Fruit fly (Drosophila melanogaster): ENCODE measurements around the gene Ilp7.
A peak's percentile ranks its signal among the peaks of the same experiment; 100 is the strongest.

The Ilp7 gene

dm6 chrX:3667199-3667671 is at the start of gene Ilp7:
Gene Ilp7 (plus strand): TSS chrX:3667621.
- peak; percentile 54; the same call in 1 of the 3 replicates for TF ChIP-seq CG4496 (GFP tag; IDR thresholded peaks at IDR 0.05)
- peak; percentile 23 for TF ChIP-seq CG8159 (tag; optimal IDR thresholded peaks at IDR 0.05)
- 0 out of 2 replicates have a peak, but pooled peaks have one; percentile 39 for TF ChIP-seq CG32121 (GFP tag; IDR thresholded peaks at IDR 0.05)
- TF ChIP-seq Ets98B (GFP tag; IDR thresholded peaks at IDR 0.05), result no peak; the same call in 1 of the 2 replicates

DNA sequence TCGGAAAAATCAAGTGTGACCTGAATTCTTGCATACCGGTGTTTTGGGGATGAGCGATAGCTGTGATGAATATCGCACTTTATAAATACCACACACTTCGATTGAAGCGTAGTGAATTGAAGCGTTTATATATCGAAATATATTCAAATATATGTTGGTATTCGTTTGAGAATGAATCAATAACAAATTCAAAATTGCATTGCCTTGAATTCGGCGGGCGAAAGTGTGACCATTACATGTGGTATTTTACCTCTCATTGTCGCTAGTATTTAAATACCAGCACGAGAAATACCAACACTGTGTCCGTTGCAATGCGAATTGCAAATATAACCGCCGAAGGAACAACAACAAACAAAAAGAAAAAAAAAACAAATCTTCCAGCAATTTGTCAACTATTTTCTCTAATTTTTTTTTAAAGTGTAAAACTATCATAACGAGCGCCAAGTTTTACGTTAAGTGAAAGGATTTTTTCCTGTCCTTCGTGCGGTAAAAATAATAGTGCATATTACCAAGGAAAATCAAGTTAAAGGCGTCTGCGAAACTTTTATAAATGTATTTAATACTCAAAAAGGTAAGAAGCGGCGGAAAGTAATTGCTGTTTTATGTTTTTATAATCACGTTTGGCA is 4.2 kb downstream of the Ilp7 start, which contains the start of the genes Parg and Mnt:
Gene Parg, minus strand, starts transcription at position 34 of the 626 bp plus-strand sequence.
Gene Mnt, plus strand, starts transcription at position 333 of the 626 bp plus-strand sequence.
- TF ChIP-seq CG4496 (GFP tag; IDR thresholded peaks at IDR 0.05) (0 out of 3 replicates have a peak, but pooled peaks have one; percentile 13), CG12605 (GFP tag; IDR thresholded peaks at IDR 0.05) (no peak)

dm6 chrX:3672095-3672995 is 4.9 kb downstream of the Ilp7 start:
- TF ChIP-seq CG13204 (GFP tag; optimal IDR thresholded peaks at IDR 0.05) (peak; percentile 61), CG8301 (tag; optimal IDR thresholded peaks at IDR 0.05) (no peak), Ets98B (GFP tag; IDR thresholded peaks at IDR 0.05) (peak; percentile 71), D1 (tag; optimal IDR thresholded peaks at IDR 0.05) (no peak), CG8159 (tag; optimal IDR thresholded peaks at IDR 0.05) (no peak), CG12605 (GFP tag; IDR thresholded peaks at IDR 0.05) (peak; percentile 80), CG14655 (GFP tag; optimal IDR thresholded peaks at IDR 0.05) (no peak), EcR (GFP tag; optimal IDR thresholded peaks at IDR 0.05) (peak; percentile 82), CG34367 (tag; optimal IDR thresholded peaks at IDR 0.05) (peak; percentile 31), fd96Ca (GFP tag; IDR thresholded peaks at IDR 0.05) (peak; percentile 81), CG4496 (GFP tag; IDR thresholded peaks at IDR 0.05) (peak; percentile 80), CG32121 (GFP tag; IDR thresholded peaks at IDR 0.05) (peak; percentile 71), Pif1A (GFP tag; optimal IDR thresholded peaks at IDR 0.05) (peak; percentile 17), Snoo (tag; optimal IDR thresholded peaks at IDR 0.05) (no peak), CG15710 (tag; optimal IDR thresholded peaks at IDR 0.05) (peak; percentile 19), gl (tag; optimal IDR thresholded peaks at IDR 0.05) (peak; percentile 78), Pif1B (GFP tag; optimal IDR thresholded peaks at IDR 0.05) (peak; percentile 37), rn (GFP tag; IDR thresholded peaks at IDR 0.05) (0 out of 2 replicates have a peak, but pooled peaks have one; percentile 13), CG17806 (tag; optimal IDR thresholded peaks at IDR 0.05) (no peak), CG10348 (GFP tag; IDR thresholded peaks at IDR 0.05) (no peak), CG9948 (tag; optimal IDR thresholded peaks at IDR 0.05) (no peak)

DNA sequence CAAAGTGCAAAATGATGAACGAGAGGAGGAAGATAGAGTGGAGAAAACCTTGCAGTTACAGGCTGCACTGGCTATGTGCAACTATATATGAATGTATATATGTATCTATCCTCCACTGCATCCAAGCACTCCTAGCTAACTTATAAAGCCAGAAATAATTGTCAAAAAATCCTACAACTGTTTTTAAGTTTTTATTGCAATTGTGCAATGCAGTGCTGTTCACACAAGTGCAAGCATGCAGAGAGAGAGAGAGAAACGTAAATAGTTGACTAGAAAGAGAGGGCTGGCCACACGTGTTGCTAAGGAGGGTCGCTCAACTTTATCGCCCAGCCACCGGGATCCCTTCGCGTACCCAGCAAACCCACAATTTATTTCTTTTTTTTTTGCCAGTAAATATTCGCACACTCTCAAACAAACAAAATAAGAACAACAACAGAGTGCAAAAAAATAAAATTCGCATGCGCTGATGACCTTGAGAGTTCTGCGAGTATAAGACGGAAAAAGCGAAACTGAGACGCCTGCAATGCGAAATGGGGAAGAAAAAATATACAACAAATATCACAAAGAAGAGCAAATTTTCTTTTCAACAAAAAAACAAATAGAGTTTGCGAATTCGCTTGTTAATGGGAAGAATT is 6.4 kb downstream of the Ilp7 start:
- peak; percentile 93 for TF ChIP-seq EcR (GFP tag; optimal IDR thresholded peaks at IDR 0.05)
- TF ChIP-seq Pif1A (GFP tag; optimal IDR thresholded peaks at IDR 0.05), result peak; percentile 78
- TF ChIP-seq CG14655 (GFP tag; optimal IDR thresholded peaks at IDR 0.05), result peak; percentile 77
- peak; percentile 78 for TF ChIP-seq CG8159 (tag; optimal IDR thresholded peaks at IDR 0.05)
- peak; percentile 56; the same call in 1 of the 2 replicates for TF ChIP-seq rn (GFP tag; IDR thresholded peaks at IDR 0.05)
- TF ChIP-seq CG4496 (GFP tag; IDR thresholded peaks at IDR 0.05), result peak; percentile 89
- peak; percentile 75 for TF ChIP-seq CG34367 (tag; optimal IDR thresholded peaks at IDR 0.05)
- TF ChIP-seq CG17806 (tag; optimal IDR thresholded peaks at IDR 0.05), result peak; percentile 77
- peak; percentile 45 for TF ChIP-seq CG13204 (GFP tag; optimal IDR thresholded peaks at IDR 0.05)
- TF ChIP-seq CG32121 (GFP tag; IDR thresholded peaks at IDR 0.05), result peak; percentile 82
- TF ChIP-seq CG12605 (GFP tag; IDR thresholded peaks at IDR 0.05), result peak; percentile 75
- peak; percentile 76 for TF ChIP-seq CG15710 (tag; optimal IDR thresholded peaks at IDR 0.05)
- peak; percentile 65 for TF ChIP-seq CG9948 (tag; optimal IDR thresholded peaks at IDR 0.05)
- peak; percentile 83; the same call in 2 of the 3 replicates for TF ChIP-seq fd96Ca (GFP tag; IDR thresholded peaks at IDR 0.05)
- peak; percentile 58 for TF ChIP-seq gl (tag; optimal IDR thresholded peaks at IDR 0.05)
- TF ChIP-seq Ets98B (GFP tag; IDR thresholded peaks at IDR 0.05), result peak; percentile 86
- peak; percentile 82 for TF ChIP-seq Pif1B (GFP tag; optimal IDR thresholded peaks at IDR 0.05)
- TF ChIP-seq CG10348 (GFP tag; IDR thresholded peaks at IDR 0.05), result 0 out of 2 replicates have a peak, but pooled peaks have one; percentile 32
- TF ChIP-seq D1 (tag; optimal IDR thresholded peaks at IDR 0.05), result no peak
- TF ChIP-seq CG8301 (tag; optimal IDR thresholded peaks at IDR 0.05), result peak; percentile 69
- peak; percentile 44 for TF ChIP-seq Snoo (tag; optimal IDR thresholded peaks at IDR 0.05)

DNA sequence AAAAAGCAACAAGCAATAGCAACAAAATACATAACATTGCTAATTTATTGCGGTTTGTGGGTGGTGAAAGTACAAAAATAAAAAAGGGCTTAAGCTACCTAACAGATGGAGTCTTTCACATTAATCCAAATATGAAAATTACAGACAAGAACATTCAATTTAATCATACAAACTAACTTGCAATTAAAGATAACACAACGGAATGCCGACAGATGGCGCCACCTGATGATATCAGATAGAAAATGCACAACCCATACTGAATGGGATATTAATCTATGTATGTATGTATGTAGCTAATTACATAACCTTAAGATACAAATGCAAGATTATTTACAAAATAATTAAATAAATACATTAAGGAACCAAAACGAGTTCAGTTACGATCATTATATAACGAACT is 7.4 kb downstream of the Ilp7 start:
- TF ChIP-seq CG4496 (GFP tag; IDR thresholded peaks at IDR 0.05) (no peak), CG8301 (tag; optimal IDR thresholded peaks at IDR 0.05) (no peak), Ets98B (GFP tag; IDR thresholded peaks at IDR 0.05) (no peak), CG12605 (GFP tag; IDR thresholded peaks at IDR 0.05) (no peak), Pif1B (GFP tag; optimal IDR thresholded peaks at IDR 0.05) (no peak), gl (tag; optimal IDR thresholded peaks at IDR 0.05) (no peak), CG34367 (tag; optimal IDR thresholded peaks at IDR 0.05) (no peak), CG15710 (tag; optimal IDR thresholded peaks at IDR 0.05) (no peak), CG13204 (GFP tag; optimal IDR thresholded peaks at IDR 0.05) (no peak), rn (GFP tag; IDR thresholded peaks at IDR 0.05) (no peak)

Data from whole organism, pupa.